Worm (Caenorhabditis elegans) whole organism, late embryonic: ENCODE measurements around the gene C33H5.13.

Experiments
- Y22D7AL.16 ChIP-seq: sonication (generic microtip); optimal IDR thresholded peaks from 2 replicates; lab custom pipeline; 2016; ENCODE audit warnings: missing genetic modification characterization, missing compliant biosample characterization
- ceh-18 ChIP-seq: sonication (generic microtip); optimal IDR thresholded peaks from 2 replicates; lab custom pipeline; 2016; ENCODE audit warnings: missing genetic modification characterization, missing compliant biosample characterization
- ceh-24 ChIP-seq: sonication (generic microtip); optimal IDR thresholded peaks from 2 replicates; lab custom pipeline; 2016; ENCODE audit warnings: mild to moderate bottlenecking, missing genetic modification characterization, missing compliant biosample characterization
- ceh-31 ChIP-seq: sonication (generic microtip); optimal IDR thresholded peaks from 2 replicates; lab custom pipeline; 2016; ENCODE audit warnings: missing genetic modification characterization, missing compliant biosample characterization
- ceh-6 ChIP-seq: fragments of 200-800 bp; sonication (Bioruptor generic); optimal IDR thresholded peaks from 2 replicates; lab custom pipeline; 2018; ENCODE audit warnings: mild to moderate bottlenecking, missing genetic modification characterization, missing compliant biosample characterization
- ceh-9 ChIP-seq: sonication (generic microtip); optimal IDR thresholded peaks from 2 replicates; lab custom pipeline; 2016; ENCODE audit warnings: mild to moderate bottlenecking, missing genetic modification characterization, inconsistent platforms, missing compliant biosample characterization
- fkh-10 ChIP-seq: fragments of 150-350 bp; optimal IDR thresholded peaks from 2 replicates; lab custom pipeline; 2014; ENCODE audit warnings: missing biosample characterization, missing genetic modification reagents, missing genetic modification characterization
- hlh-15 ChIP-seq: sonication (generic microtip); optimal IDR thresholded peaks from 2 replicates; lab custom pipeline; 2016; ENCODE audit warnings: missing genetic modification characterization, missing compliant biosample characterization
- mec-3 ChIP-seq: sonication (generic microtip); optimal IDR thresholded peaks from 2 replicates; lab custom pipeline; 2016; ENCODE audit warnings: borderline replicate concordance, missing genetic modification characterization, missing compliant biosample characterization
- pax-1 ChIP-seq: fragments of 150-350 bp; optimal IDR thresholded peaks from 2 replicates; lab custom pipeline; 2014; ENCODE audit warnings: missing biosample characterization, missing genetic modification characterization
- pqm-1 ChIP-seq: sonication (generic microtip); optimal IDR thresholded peaks from 2 replicates; lab custom pipeline; 2016; ENCODE audit warnings: missing genetic modification characterization, missing compliant biosample characterization
- pros-1 ChIP-seq: fragments of 150-350 bp; optimal IDR thresholded peaks from 2 replicates; lab custom pipeline; 2014; ENCODE audit warnings: missing biosample characterization, missing genetic modification reagents, missing genetic modification characterization

DNA sequence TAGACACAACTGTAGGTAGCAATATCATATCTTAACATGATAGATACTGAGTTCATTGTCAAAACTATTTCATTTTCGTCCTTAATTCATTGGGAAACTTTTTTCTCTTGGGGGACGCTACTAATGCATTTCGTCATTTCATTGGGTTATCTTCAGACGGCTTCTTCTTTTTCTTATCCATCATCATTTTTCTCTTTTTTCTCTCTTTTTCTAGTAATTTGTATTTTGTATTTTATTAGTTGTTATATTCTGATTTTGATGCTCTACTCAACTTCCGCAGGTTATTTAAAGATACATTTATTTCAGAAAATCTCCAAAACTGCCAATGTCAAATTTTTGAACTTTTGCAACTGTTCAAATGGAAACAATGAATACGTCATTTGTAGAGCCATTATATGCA is 48.5 kb downstream of the C33H5.13 start, which contains the start of gene npr-35:
- TF ChIP-seq ceh-18 (tag; lab: Kevin White, UChicago) (no peak), ceh-24 (tag; lab: Kevin White, UChicago) (no peak), pax-1 (tag; lab: Kevin White, UChicago) (no peak), Y22D7AL.16 (tag; lab: Kevin White, UChicago) (no peak), hlh-15 (no peak), pqm-1 (tag; lab: Kevin White, UChicago) (no peak), ceh-31 (no peak), fkh-10 (no peak), ceh-9 (tag; lab: Kevin White, UChicago) (no peak), mec-3 (tag; lab: Kevin White, UChicago) (no peak), ceh-6 (GFP tag; lab: Kevin White, UChicago) (no peak), pros-1 (tag; lab: Kevin White, UChicago) (no peak)
